Fruit fly (Drosophila melanogaster) whole organism, prepupa: ENCODE measurements around the gene CG15773.
A peak's percentile ranks its signal among the peaks of the same experiment; 100 is the strongest.

Source experiments
- CG10631 ChIP-seq: fragments of 200-800 bp; sonication (Bioruptor generic); optimal IDR thresholded peaks from 2 replicates; lab custom pipeline; 2016; ENCODE audit warnings: missing biosample characterization, missing genetic modification characterization
- CG10669 ChIP-seq: fragments of 200-800 bp; sonication (Bioruptor generic); optimal IDR thresholded peaks from 3 replicates; lab custom pipeline; 2018; ENCODE audit warnings: missing biosample characterization, mild to moderate bottlenecking, missing genetic modification characterization, moderate library complexity
- CG11762 ChIP-seq: fragments of 200-800 bp; sonication (Bioruptor generic); optimal IDR thresholded peaks from 3 replicates; lab custom pipeline; 2016; ENCODE audit warnings: missing biosample characterization, missing genetic modification characterization; ENCODE audit not compliant: insufficient read depth
- CG11902 ChIP-seq: fragments of 200-800 bp; sonication (Bioruptor generic); optimal IDR thresholded peaks from 3 replicates; lab custom pipeline; 2016; ENCODE audit warnings: missing biosample characterization, missing genetic modification characterization
- CG15336 ChIP-seq: fragments of 200-800 bp; sonication (Bioruptor generic); IDR thresholded peaks from 2 replicates; pipeline ENCODE4 v1.3.6; 2022; ENCODE audit warnings: missing biosample characterization, missing genetic modification characterization
- CG1621 ChIP-seq: fragments of 200-800 bp; sonication (Bioruptor generic); optimal IDR thresholded peaks from 3 replicates; lab custom pipeline; 2018; ENCODE audit warnings: missing biosample characterization, mild to moderate bottlenecking, missing genetic modification characterization
- CG16779 ChIP-seq: fragments of 200-800 bp; sonication (Bioruptor generic); optimal IDR thresholded peaks from 3 replicates; lab custom pipeline; 2017; ENCODE audit warnings: missing biosample characterization, mild to moderate bottlenecking, missing genetic modification characterization
- CG3032 ChIP-seq: fragments of 200-800 bp; optimal IDR thresholded peaks from 2 replicates; lab custom pipeline; 2019; ENCODE audit warnings: missing biosample characterization, mild to moderate bottlenecking, missing genetic modification characterization, moderate library complexity
- CG31627 ChIP-seq: fragments of 200-800 bp; sonication (Bioruptor generic); optimal IDR thresholded peaks from 3 replicates; lab custom pipeline; 2016; ENCODE audit warnings: missing biosample characterization, missing genetic modification characterization
- CG32006 ChIP-seq: fragments of 200-800 bp; sonication (Bioruptor generic); optimal IDR thresholded peaks from 3 replicates; lab custom pipeline; 2017; ENCODE audit warnings: missing biosample characterization, mild to moderate bottlenecking, missing genetic modification characterization
- CG34406 ChIP-seq: fragments of 200-800 bp; sonication (Bioruptor generic); optimal IDR thresholded peaks from 3 replicates; lab custom pipeline; 2016; ENCODE audit warnings: missing biosample characterization, missing genetic modification characterization
- CG3919 ChIP-seq: fragments of 200-800 bp; sonication (Bioruptor generic); optimal IDR thresholded peaks from 3 replicates; lab custom pipeline; 2016; ENCODE audit warnings: missing biosample characterization, missing genetic modification characterization
- CG4318 ChIP-seq: fragments of 200-800 bp; sonication (Bioruptor generic); optimal IDR thresholded peaks from 3 replicates; lab custom pipeline; 2017; ENCODE audit warnings: missing biosample characterization, mild to moderate bottlenecking, missing genetic modification characterization
- CG6163 ChIP-seq: fragments of 200-800 bp; sonication (Bioruptor generic); IDR thresholded peaks from 3 replicates; pipeline ENCODE4 v1.3.6; 2022; ENCODE audit warnings: missing biosample characterization, missing genetic modification characterization
- CG6276 ChIP-seq: fragments of 200-800 bp; sonication (Bioruptor generic); optimal IDR thresholded peaks from 2 replicates; lab custom pipeline; 2017; ENCODE audit warnings: missing biosample characterization, mild to moderate bottlenecking, missing genetic modification characterization
- CG6792 ChIP-seq: fragments of 200-800 bp; sonication (Bioruptor generic); optimal IDR thresholded peaks from 3 replicates; lab custom pipeline; 2016; ENCODE audit warnings: missing biosample characterization, missing genetic modification characterization
- CG8119 ChIP-seq: fragments of 200-800 bp; sonication (Bioruptor generic); IDR thresholded peaks from 3 replicates; pipeline ENCODE4 v1.3.6; 2022; ENCODE audit warnings: missing biosample characterization, missing genetic modification characterization
- CG9139 ChIP-seq: fragments of 200-800 bp; sonication (Bioruptor generic); optimal IDR thresholded peaks from 3 replicates; lab custom pipeline; 2017; ENCODE audit warnings: missing biosample characterization, mild to moderate bottlenecking, missing genetic modification characterization
- Eip75B ChIP-seq: fragments of 200-800 bp; sonication (Bioruptor generic); optimal IDR thresholded peaks from 3 replicates; lab custom pipeline; 2016; ENCODE audit warnings: missing biosample characterization, missing genetic modification characterization
- Eip78C ChIP-seq: fragments of 200-800 bp; sonication (Bioruptor generic); peaks from one replicate; lab custom pipeline; 2016; ENCODE audit warnings: missing biosample characterization, missing genetic modification characterization
- Eip93F ChIP-seq: fragments of 200-800 bp; sonication (Bioruptor generic); optimal IDR thresholded peaks from 2 replicates; lab custom pipeline; 2016; ENCODE audit warnings: missing biosample characterization, mild to moderate bottlenecking, missing genetic modification characterization
- Ets21C ChIP-seq: fragments of 200-800 bp; sonication (Bioruptor generic); optimal IDR thresholded peaks from 3 replicates; lab custom pipeline; 2016; ENCODE audit warnings: missing biosample characterization, missing genetic modification characterization
- Ets96B ChIP-seq: fragments of 200-800 bp; optimal IDR thresholded peaks from 2 replicates; lab custom pipeline; 2019; ENCODE audit warnings: missing biosample characterization, mild to moderate bottlenecking, missing genetic modification characterization, moderate library complexity
- Gug ChIP-seq: fragments of 200-800 bp; sonication (Bioruptor generic); IDR thresholded peaks from 2 replicates; pipeline ENCODE4 v1.3.6; 2022; ENCODE audit warnings: missing biosample characterization, missing genetic modification characterization
- Hr38 ChIP-seq: sonication (Bioruptor generic); optimal IDR thresholded peaks from 2 replicates; lab custom pipeline; 2016; ENCODE audit warnings: missing biosample characterization, missing genetic modification characterization
- Hr39 ChIP-seq: fragments of 200-800 bp; sonication (Bioruptor generic); optimal IDR thresholded peaks from 2 replicates; lab custom pipeline; 2016; ENCODE audit warnings: missing biosample characterization, missing genetic modification characterization
- Hr4 ChIP-seq: fragments of 200-800 bp; sonication (Bioruptor generic); optimal IDR thresholded peaks from 3 replicates; lab custom pipeline; 2016; ENCODE audit warnings: missing biosample characterization, missing genetic modification characterization
- Lpt ChIP-seq: fragments of 200-800 bp; sonication (Bioruptor generic); optimal IDR thresholded peaks from 3 replicates; lab custom pipeline; 2016; ENCODE audit warnings: missing biosample characterization, missing genetic modification characterization
- Met ChIP-seq: fragments of 200-800 bp; sonication (Bioruptor generic); optimal IDR thresholded peaks from 3 replicates; lab custom pipeline; 2016; ENCODE audit warnings: missing biosample characterization, missing genetic modification characterization
- OdsH ChIP-seq: fragments of 200-800 bp; sonication (Bioruptor generic); optimal IDR thresholded peaks from 3 replicates; lab custom pipeline; 2016; ENCODE audit warnings: missing biosample characterization, missing genetic modification characterization
- Sox14 ChIP-seq: fragments of 200-800 bp; sonication (Bioruptor generic); optimal IDR thresholded peaks from 3 replicates; lab custom pipeline; 2016; ENCODE audit warnings: missing biosample characterization, missing genetic modification characterization
- Sox15 ChIP-seq: fragments of 200-800 bp; sonication (Bioruptor generic); optimal IDR thresholded peaks from 3 replicates; lab custom pipeline; 2016; ENCODE audit warnings: missing biosample characterization, missing genetic modification characterization
- achi ChIP-seq: fragments of 200-800 bp; sonication (Bioruptor generic); optimal IDR thresholded peaks from 3 replicates; lab custom pipeline; 2016; ENCODE audit warnings: missing biosample characterization, missing genetic modification characterization
- acj6 ChIP-seq: fragments of 200-800 bp; sonication (Bioruptor generic); optimal IDR thresholded peaks from 3 replicates; lab custom pipeline; 2016; ENCODE audit warnings: missing biosample characterization, missing genetic modification characterization
- cyc ChIP-seq: fragments of 200-800 bp; sonication (Bioruptor generic); optimal IDR thresholded peaks from 3 replicates; lab custom pipeline; 2016; ENCODE audit warnings: missing biosample characterization, missing genetic modification characterization
- dac ChIP-seq: fragments of 200-800 bp; sonication (Bioruptor generic); optimal IDR thresholded peaks from 2 replicates; lab custom pipeline; 2017; ENCODE audit warnings: missing biosample characterization, mild to moderate bottlenecking, missing genetic modification characterization
- dsx ChIP-seq: fragments of 200-800 bp; optimal IDR thresholded peaks from 3 replicates; lab custom pipeline; 2019; ENCODE audit warnings: missing biosample characterization, mild to moderate bottlenecking, missing genetic modification characterization, moderate library complexity; ENCODE audit not compliant: poor library complexity, severe bottlenecking
- esn ChIP-seq: fragments of 200-800 bp; sonication (Bioruptor generic); optimal IDR thresholded peaks from 2 replicates; lab custom pipeline; 2016; ENCODE audit warnings: missing biosample characterization, mild to moderate bottlenecking, missing genetic modification characterization, moderate library complexity
- fd59A ChIP-seq: fragments of 200-800 bp; sonication (Bioruptor generic); optimal IDR thresholded peaks from 2 replicates; lab custom pipeline; 2017; ENCODE audit warnings: missing biosample characterization, mild to moderate bottlenecking, missing genetic modification characterization, missing genetic modification reagents
- fd85E ChIP-seq: fragments of 200-800 bp; sonication (Bioruptor generic); optimal IDR thresholded peaks from 3 replicates; lab custom pipeline; 2016; ENCODE audit warnings: missing biosample characterization, missing genetic modification characterization
- fkh ChIP-seq: fragments of 200-800 bp; sonication (Bioruptor generic); optimal IDR thresholded peaks from 3 replicates; lab custom pipeline; 2017; ENCODE audit warnings: missing biosample characterization, mild to moderate bottlenecking, missing genetic modification characterization, moderate library complexity
- spab ChIP-seq: fragments of 200-800 bp; sonication (Bioruptor generic); optimal IDR thresholded peaks from 2 replicates; lab custom pipeline; 2017; ENCODE audit warnings: missing biosample characterization, mild to moderate bottlenecking, missing genetic modification characterization, missing genetic modification reagents
- ss ChIP-seq, 2 experiments: fragments of 200-800 bp; sonication (Bioruptor generic); optimal IDR thresholded peaks; 2 replicates in 1 of 2; 3 replicates in 1 of 2; lab custom pipeline; 2017 to 2018; ENCODE audit warnings: mild to moderate bottlenecking in 2 of 2, missing biosample characterization in 2 of 2, missing genetic modification characterization in 2 of 2, moderate library complexity in 1 of 2
- svp ChIP-seq: fragments of 200-800 bp; sonication (Bioruptor generic); peaks from one replicate; lab custom pipeline; 2016; ENCODE audit warnings: missing biosample characterization, missing genetic modification characterization
- topi ChIP-seq: fragments of 200-800 bp; sonication (Bioruptor generic); optimal IDR thresholded peaks from 3 replicates; lab custom pipeline; 2016; ENCODE audit warnings: missing biosample characterization, missing genetic modification characterization
- vri ChIP-seq: fragments of 200-800 bp; sonication (Bioruptor generic); optimal IDR thresholded peaks from 3 replicates; lab custom pipeline; 2016; ENCODE audit warnings: missing biosample characterization, mild to moderate bottlenecking, missing genetic modification characterization

Gene CG15773

DNA sequence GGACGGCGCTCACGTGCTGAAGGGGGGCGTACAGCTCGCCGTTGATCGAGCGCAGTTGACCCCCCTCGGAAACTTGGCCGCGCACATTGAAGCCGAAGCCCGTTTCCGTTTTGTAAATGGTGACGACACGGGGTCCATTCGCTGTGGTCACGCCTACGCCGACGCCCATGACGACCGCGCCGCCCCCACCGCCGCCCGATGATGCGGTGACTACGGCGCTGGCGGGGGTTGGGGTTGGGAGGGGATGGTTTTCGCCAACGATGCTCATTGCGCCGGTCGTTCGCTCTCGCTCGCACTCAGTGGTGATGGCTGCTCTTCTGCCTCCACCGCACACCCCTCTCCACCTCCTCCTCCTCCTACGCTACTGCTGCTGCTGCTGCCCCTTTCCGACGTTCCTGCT lies 4.6 kb downstream of the CG15773 start (continued):
- TF ChIP-seq fd85E (GFP tag; lab: Kevin White, UChicago) (no peak), Ets21C (no peak), CG11902 (no peak), cyc (GFP tag; lab: Kevin White, UChicago) (peak; percentile 29), dsx (GFP tag; lab: Kevin White, UChicago) (no peak), svp (GFP tag; lab: Kevin White, UChicago) (no peak), vri (GFP tag; lab: Kevin White, UChicago) (no peak), CG4318 (GFP tag; lab: Kevin White, UChicago) (no peak), Hr38 (GFP tag; lab: Kevin White, UChicago) (no peak), CG10669 (GFP tag; lab: Kevin White, UChicago) (no peak), Sox14 (peak; percentile 2), dac (GFP tag; lab: Kevin White, UChicago) (no peak), spab (GFP tag; lab: Kevin White, UChicago) (no peak), CG8119 (no peak; the same call in 2 of the 3 replicates), CG3919 (GFP tag; lab: Kevin White, UChicago) (peak; percentile 33), CG3032 (tag; lab: Kevin White, UChicago) (peak; percentile 11), fkh (no peak), CG32006 (peak; percentile 34), Ets96B (tag; lab: Kevin White, UChicago) (peak; percentile 24), Gug (GFP tag; lab: Robert Waterston, UW) (peak; percentile 47; the same call in 1 of the 2 replicates), acj6 (GFP tag; lab: Kevin White, UChicago) (peak; percentile 11), topi (GFP tag; lab: Kevin White, UChicago) (no peak), esn (no peak), OdsH (GFP tag; lab: Kevin White, UChicago) (peak; percentile 9), Hr39 (GFP tag; lab: Kevin White, UChicago) (peak; percentile 51), Eip93F (GFP tag; lab: Kevin White, UChicago) (no peak)
- TF ChIP-seq, all 60 proteins: peak for 27

DNA sequence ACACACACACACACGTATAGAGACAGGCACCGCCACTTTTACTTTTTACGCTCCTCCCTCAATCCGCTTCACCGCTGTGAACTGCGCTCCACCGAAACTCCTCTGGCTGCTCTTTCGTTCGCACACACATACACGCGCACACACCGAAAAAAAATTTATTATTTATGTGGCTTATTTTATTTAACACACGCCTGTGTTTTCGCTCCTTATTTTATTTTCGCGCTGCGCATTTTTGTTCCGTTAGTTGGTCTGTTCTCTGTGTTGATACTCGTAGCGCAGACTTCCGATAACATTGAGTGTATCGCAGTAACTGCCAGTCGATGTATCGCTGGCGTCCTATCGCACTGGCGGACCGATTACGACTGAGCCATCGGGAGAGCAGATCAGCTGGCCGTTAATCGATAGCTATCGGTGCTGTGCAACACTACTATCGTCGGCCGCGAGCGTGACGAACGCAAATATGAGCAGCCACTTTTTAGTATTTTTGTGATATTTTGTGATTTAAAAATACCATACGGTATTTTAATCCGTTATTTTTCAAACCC lies 5.2 kb downstream of the CG15773 start, which contains the start of gene Snx27:
TSS of gene Snx27 (minus strand) at position 356 of the 545 bp plus-strand sequence.
- TF ChIP-seq CG6163 (GFP tag; lab: Robert Waterston, UW) (peak; percentile 32; the same call in 1 of the 3 replicates), cyc (GFP tag; lab: Kevin White, UChicago) (no peak), Eip93F (GFP tag; lab: Kevin White, UChicago) (no peak), CG15336 (GFP tag; lab: Robert Waterston, UW) (no peak; the same call in 1 of the 2 replicates), Eip78C (GFP tag; lab: Kevin White, UChicago) (peak; percentile 60), OdsH (GFP tag; lab: Kevin White, UChicago) (no peak), dac (GFP tag; lab: Kevin White, UChicago) (no peak), CG11902 (no peak), Hr4 (GFP tag; lab: Kevin White, UChicago) (no peak), CG34406 (GFP tag; lab: Kevin White, UChicago) (peak; percentile 4), Lpt (GFP tag; lab: Kevin White, UChicago) (no peak), Sox14 (peak; percentile 9), CG4318 (GFP tag; lab: Kevin White, UChicago) (no peak), CG6276 (GFP tag; lab: Kevin White, UChicago) (no peak), CG11762 (no peak), svp (GFP tag; lab: Kevin White, UChicago) (peak; percentile 67), CG10631 (GFP tag; lab: Kevin White, UChicago) (no peak), Met (peak; percentile 31), CG32006 (no peak), dsx (GFP tag; lab: Kevin White, UChicago) (peak; percentile 10), Gug (GFP tag; lab: Robert Waterston, UW) (0 out of 2 replicates have a peak, but pooled peaks have one; percentile 14), Sox15 (GFP tag; lab: Kevin White, UChicago) (no peak), Hr38 (GFP tag; lab: Kevin White, UChicago) (no peak), CG9139 (GFP tag; lab: Kevin White, UChicago) (no peak), Hr39 (GFP tag; lab: Kevin White, UChicago) (peak; percentile 22), fkh (no peak), CG16779 (tag; lab: Kevin White, UChicago) (peak; percentile 56), CG31627 (GFP tag; lab: Kevin White, UChicago) (peak; percentile 26), fd59A (GFP tag; lab: Kevin White, UChicago) (no peak), esn (peak; percentile 47), fd85E (GFP tag; lab: Kevin White, UChicago) (no peak), topi (GFP tag; lab: Kevin White, UChicago) (peak; percentile 45), CG3919 (GFP tag; lab: Kevin White, UChicago) (no peak), ss (GFP tag; optimal IDR thresholded peaks at IDR 0.05; lab: Kevin White, UChicago) (peak; percentile 16 to 31), acj6 (GFP tag; lab: Kevin White, UChicago) (no peak), achi (GFP tag; lab: Kevin White, UChicago) (no peak), Eip75B (GFP tag; lab: Kevin White, UChicago) (peak; percentile 12), CG1621 (tag; lab: Kevin White, UChicago) (no peak), CG6792 (no peak)
